Worm (Caenorhabditis elegans) whole organism, L4 larva: ENCODE results near the gene enol-1.

Source experiments
- F49E8.2 ChIP-seq: sonication (generic microtip); optimal IDR thresholded peaks from 2 replicates; lab custom pipeline; 2016; ENCODE audit warnings: missing compliant biosample characterization, mild to moderate bottlenecking, missing genetic modification characterization, borderline replicate concordance
- T26A8.4 ChIP-seq: fragments of 200-800 bp; sonication (Bioruptor generic); IDR thresholded peaks from 2 replicates; pipeline ENCODE4 v1.3.6; 2022; ENCODE audit warnings: missing genetic modification characterization, missing compliant biosample characterization
- aly-2 ChIP-seq: sonication (generic microtip); optimal IDR thresholded peaks from 2 replicates; lab custom pipeline; 2018; ENCODE audit warnings: missing biosample characterization, missing genetic modification characterization
- ceh-44 ChIP-seq: fragments of 200-800 bp; sonication (Bioruptor generic); IDR thresholded peaks from 2 replicates; pipeline ENCODE4 v1.3.6; 2022; ENCODE audit warnings: missing genetic modification reagents, missing genetic modification characterization, missing compliant biosample characterization
- cey-2 ChIP-seq: sonication (generic microtip); optimal IDR thresholded peaks from 3 replicates; lab custom pipeline; 2017; ENCODE audit warnings: missing genetic modification characterization, mild to moderate bottlenecking, missing compliant biosample characterization, antibody characterized with exemption, borderline replicate concordance; ENCODE audit not compliant: insufficient read depth
- dve-1 ChIP-seq: sonication (generic microtip); optimal IDR thresholded peaks from 2 replicates; lab custom pipeline; 2017; ENCODE audit warnings: antibody characterized with exemption, mild to moderate bottlenecking, missing genetic modification characterization, missing compliant biosample characterization; ENCODE audit not compliant: insufficient read depth

DNA sequence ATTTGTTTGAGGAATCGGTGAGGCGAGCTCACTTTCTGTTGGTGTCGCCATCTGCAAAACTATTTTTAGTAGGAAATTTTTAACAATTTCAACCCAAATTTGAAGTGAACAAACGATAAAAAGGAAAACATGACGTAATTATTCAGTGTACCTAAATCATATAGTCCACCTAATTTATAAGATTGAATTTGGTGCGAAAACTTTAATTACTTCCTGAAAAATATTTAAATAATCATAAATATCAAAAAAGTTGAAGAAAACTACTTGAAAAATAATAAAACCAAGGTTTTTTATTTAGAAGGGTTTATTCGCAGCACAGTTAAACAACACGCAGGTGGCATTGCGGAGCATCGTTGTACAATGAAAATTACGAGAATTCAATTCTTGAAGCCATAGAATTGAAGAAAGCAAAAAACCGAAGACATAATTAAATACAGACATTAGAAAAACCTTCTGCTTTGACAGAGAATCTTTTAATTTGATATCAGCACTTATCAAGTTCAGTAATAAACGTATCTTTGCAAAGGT lies 42.8 kb downstream of the enol-1 start, which contains the start of gene tomm-40:
- TF ChIP-seq T26A8.4 (no peak), aly-2 (no peak), F49E8.2 (tag; lab: Kevin White, UChicago) (no peak), ceh-44 (GFP tag; lab: Robert Waterston, UW) (no peak), cey-2 (no peak), dve-1 (tag; lab: Kevin White, UChicago) (no peak)
